Worm (Caenorhabditis elegans): ENCODE results near the gene Y6E2A.4.

DNA sequence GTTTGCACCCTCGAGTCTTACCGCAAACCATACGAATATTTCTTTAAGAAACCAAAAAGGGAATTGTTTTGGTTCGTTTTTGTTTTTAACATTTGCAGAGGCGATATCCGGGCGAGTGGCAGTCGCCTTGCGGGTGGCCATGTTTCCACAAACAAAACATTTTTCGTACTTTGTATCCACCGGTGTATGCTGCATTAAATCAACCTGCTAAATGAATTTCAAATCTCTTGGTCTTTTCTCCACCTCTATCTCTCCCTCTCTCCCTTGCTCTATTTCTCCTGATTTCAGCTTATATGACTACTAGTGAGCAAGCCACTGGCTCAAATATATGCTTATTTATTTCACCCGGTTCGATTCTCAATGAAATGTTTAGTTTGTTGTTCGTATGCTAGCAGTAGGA lies 39.4 kb downstream of the Y6E2A.4 start, which contains the start of gene nhr-52:
- TF ChIP-seq nhr-28 (tag; optimal IDR thresholded peaks at IDR 0.05) = no peak
- no peak for TF ChIP-seq drap-1 (GFP tag; optimal IDR thresholded peaks at IDR 0.05)
- no peak for TF ChIP-seq blmp-1 (tag; optimal IDR thresholded peaks at IDR 0.05)
- TF ChIP-seq lin-32 (GFP tag; optimal IDR thresholded peaks at IDR 0.05) = no peak
- TF ChIP-seq lsy-2 (tag; optimal IDR thresholded peaks at IDR 0.05) = no peak

All from whole organism, mixed stage, embryonic.